Fruit fly (Drosophila melanogaster): ENCODE measurements around the gene Hk.

The Hk gene

DNA sequence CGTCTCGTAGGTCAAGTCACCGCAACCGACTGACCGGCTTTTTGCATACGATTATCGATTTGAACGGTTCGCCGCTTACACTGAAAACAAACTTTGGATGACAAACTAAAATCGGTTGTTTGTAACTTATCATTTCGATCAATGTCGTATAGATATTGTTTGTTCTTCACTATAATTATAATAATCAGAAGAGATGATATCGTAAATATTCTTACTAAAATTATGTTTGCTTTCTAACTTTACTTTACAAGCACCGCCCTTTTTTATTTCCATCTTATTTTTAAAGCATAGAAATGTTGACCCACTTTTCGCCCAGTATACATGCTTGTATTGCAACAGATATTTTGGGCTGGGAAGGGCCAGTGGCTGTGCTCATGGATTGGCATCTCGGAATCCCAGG, 30.2 kb downstream of the Hk start, which contains the start of gene CG2961 (continued):
- TF ChIP-seq CG8359 (GFP tag; optimal IDR thresholded peaks at IDR 0.05; ENCODE audit: borderline replicate concordance) (no peak), Opbp (GFP tag; IDR thresholded peaks at IDR 0.05; ENCODE audit: partially characterized antibody) (no peak), CG8089 (GFP tag; optimal IDR thresholded peaks at IDR 0.05) (no peak), crc (GFP tag; optimal IDR thresholded peaks at IDR 0.05) (no peak), CG3407 (GFP tag; optimal IDR thresholded peaks at IDR 0.05) (no peak), CG4360 (GFP tag; IDR thresholded peaks at IDR 0.05) (no peak), CG15479 (GFP tag; optimal IDR thresholded peaks at IDR 0.05) (no peak), gcm (GFP tag; optimal IDR thresholded peaks at IDR 0.05) (no peak), CG9876 (GFP tag; optimal IDR thresholded peaks at IDR 0.05) (no peak), crp (GFP tag; optimal IDR thresholded peaks at IDR 0.05) (no peak), Pdp1 (GFP tag; optimal IDR thresholded peaks at IDR 0.05) (no peak), CG4282 (GFP tag; optimal IDR thresholded peaks at IDR 0.05) (no peak), scrt (GFP tag; optimal IDR thresholded peaks at IDR 0.05) (no peak), H2.0 (GFP tag; IDR thresholded peaks at IDR 0.05) (no peak), Atf3 (GFP tag; optimal IDR thresholded peaks at IDR 0.05) (no peak), CG34376 (GFP tag; optimal IDR thresholded peaks at IDR 0.05) (no peak), br (optimal IDR thresholded peaks at IDR 0.05) (no peak), CG6791 (GFP tag; IDR thresholded peaks at IDR 0.05; ENCODE audit: partially characterized antibody) (no peak), pita (GFP tag; optimal IDR thresholded peaks at IDR 0.05) (no peak), chinmo (GFP tag; IDR thresholded peaks at IDR 0.05; ENCODE audit: partially characterized antibody) (no peak; the same call in 3 of the 4 replicates), CG11560 (tag; IDR thresholded peaks at IDR 0.05) (no peak), oc (tag; optimal IDR thresholded peaks at IDR 0.05) (no peak), CG30431 (GFP tag; optimal IDR thresholded peaks at IDR 0.05) (no peak), fd64A (GFP tag; optimal IDR thresholded peaks at IDR 0.05) (no peak), Lim3 (GFP tag; IDR thresholded peaks at IDR 0.05) (no peak), ara (GFP tag; IDR thresholded peaks at IDR 0.05) (no peak), jumu (GFP tag; optimal IDR thresholded peaks at IDR 0.05) (no peak), Dip3 (GFP tag; optimal IDR thresholded peaks at IDR 0.05) (no peak), rib (GFP tag; IDR thresholded peaks at IDR 0.05) (no peak), Neu2 (GFP tag; optimal IDR thresholded peaks at IDR 0.05; ENCODE audit: borderline replicate concordance) (no peak), Hr3 (GFP tag; optimal IDR thresholded peaks at IDR 0.05) (no peak), aop (GFP tag; IDR thresholded peaks at IDR 0.05) (no peak), CG2202 (tag; optimal IDR thresholded peaks at IDR 0.05) (no peak), toy (GFP tag; IDR thresholded peaks at IDR 0.05) (no peak), sr (GFP tag; IDR thresholded peaks at IDR 0.05) (no peak), lilli (GFP tag; optimal IDR thresholded peaks at IDR 0.05) (no peak), wek (GFP tag; optimal IDR thresholded peaks at IDR 0.05) (no peak), CG16779 (GFP tag; IDR thresholded peaks at IDR 0.05) (no peak), CG7556 (GFP tag; optimal IDR thresholded peaks at IDR 0.05) (no peak), CG1647 (GFP tag; optimal IDR thresholded peaks at IDR 0.05) (no peak), CG3065 (GFP tag; optimal IDR thresholded peaks at IDR 0.05) (no peak), nom (GFP tag; optimal IDR thresholded peaks at IDR 0.05) (no peak), CG3281 (GFP tag; optimal IDR thresholded peaks at IDR 0.05) (no peak), CG8388 (GFP tag; optimal IDR thresholded peaks at IDR 0.05) (peak; percentile 1), CG13424 (tag; optimal IDR thresholded peaks at IDR 0.05) (peak; percentile 60), esg (GFP tag; conservative IDR thresholded peaks at IDR 0.05) (peak; percentile 43), Ets97D (GFP tag; optimal IDR thresholded peaks at IDR 0.05) (no peak), ro (GFP tag; IDR thresholded peaks at IDR 0.05) (no peak), Nf-YC (tag; optimal IDR thresholded peaks at IDR 0.05) (no peak), Asciz (GFP tag; optimal IDR thresholded peaks at IDR 0.05) (no peak), gcm2 (GFP tag; optimal IDR thresholded peaks at IDR 0.05) (no peak), CG1603 (tag; optimal IDR thresholded peaks at IDR 0.05) (peak; percentile 21)

Measured in whole organism, embryonic.